Fruit fly (Drosophila melanogaster) whole organism, embryonic: ENCODE results near the gene Cyp28c1.

Experiments used
- Awh ChIP-seq: fragments of 200-800 bp; sonication (Bioruptor generic); IDR thresholded peaks from 2 replicates; pipeline ENCODE4, ENCODE4 v1.3.6; 2022; ENCODE audit warnings: missing biosample characterization, missing genetic modification characterization
- Blimp-1 ChIP-seq: fragments of 200-800 bp; sonication (Bioruptor generic); optimal IDR thresholded peaks from 3 replicates; lab custom pipeline; 2018; ENCODE audit warnings: missing biosample characterization, missing genetic modification characterization, mild to moderate bottlenecking, moderate library complexity, missing genetic modification reagents
- Bteb2 ChIP-seq: fragments of 200-800 bp; sonication (Bioruptor generic); optimal IDR thresholded peaks from 2 replicates; lab custom pipeline; 2016; ENCODE audit warnings: missing biosample characterization, missing genetic modification characterization
- CG12155 ChIP-seq: fragments of 200-800 bp; sonication (Bioruptor generic); optimal IDR thresholded peaks from 3 replicates; lab custom pipeline; 2016; ENCODE audit warnings: missing biosample characterization, missing genetic modification characterization
- CG13123 ChIP-seq: fragments of 200-800 bp; sonication (Bioruptor generic); optimal IDR thresholded peaks from 2 replicates; lab custom pipeline; 2016; ENCODE audit warnings: missing biosample characterization, missing genetic modification characterization
- CG13424 ChIP-seq: fragments of 200-800 bp; sonication (Bioruptor generic); optimal IDR thresholded peaks from 2 replicates; lab custom pipeline; 2019; ENCODE audit warnings: missing biosample characterization, mild to moderate bottlenecking, missing genetic modification characterization, moderate library complexity
- CG14050 ChIP-seq: fragments of 200-800 bp; sonication (Bioruptor generic); IDR thresholded peaks from 3 replicates; pipeline ENCODE4 v1.3.6; 2022; ENCODE audit warnings: missing biosample characterization, missing genetic modification characterization
- CG16863 ChIP-seq: fragments of 200-800 bp; sonication (Bioruptor generic); optimal IDR thresholded peaks from 3 replicates; lab custom pipeline; 2016; ENCODE audit warnings: missing biosample characterization, missing genetic modification characterization
- CG17568 ChIP-seq: fragments of 200-800 bp; sonication (Bioruptor generic); optimal IDR thresholded peaks from 2 replicates; lab custom pipeline; 2018; ENCODE audit warnings: missing biosample characterization, mild to moderate bottlenecking, missing genetic modification characterization, moderate library complexity
- CG17912 ChIP-seq: fragments of 200-800 bp; sonication (Bioruptor generic); optimal IDR thresholded peaks from 2 replicates; lab custom pipeline; 2018; ENCODE audit warnings: missing biosample characterization, mild to moderate bottlenecking, missing genetic modification characterization
- CG18262 ChIP-seq: fragments of 200-800 bp; optimal IDR thresholded peaks from 3 replicates; lab custom pipeline; 2019; ENCODE audit warnings: missing biosample characterization, mild to moderate bottlenecking, missing genetic modification characterization, moderate library complexity
- CG18599 ChIP-seq: fragments of 200-800 bp; sonication (Bioruptor generic); optimal IDR thresholded peaks from 3 replicates; lab custom pipeline; 2017; ENCODE audit warnings: missing biosample characterization, missing genetic modification characterization, mild to moderate bottlenecking, moderate library complexity, missing genetic modification reagents
- CG2116 ChIP-seq: fragments of 200-800 bp; sonication (Bioruptor generic); optimal IDR thresholded peaks from 3 replicates; lab custom pipeline; 2018; ENCODE audit warnings: missing biosample characterization, mild to moderate bottlenecking, missing genetic modification characterization
- CG30020 ChIP-seq: fragments of 200-800 bp; optimal IDR thresholded peaks from 2 replicates; lab custom pipeline; 2019; ENCODE audit warnings: missing biosample characterization, mild to moderate bottlenecking, missing genetic modification characterization, moderate library complexity
- CG3838 ChIP-seq: fragments of 200-800 bp; sonication (Bioruptor generic); optimal IDR thresholded peaks from 3 replicates; lab custom pipeline; 2016; ENCODE audit warnings: missing biosample characterization, missing genetic modification characterization
- CG43689 ChIP-seq: fragments of 200-800 bp; sonication (Bioruptor generic); IDR thresholded peaks from 2 replicates; pipeline ENCODE4 v1.3.6; 2022; ENCODE audit warnings: missing biosample characterization, missing genetic modification characterization
- CG6854 ChIP-seq: fragments of 200-800 bp; sonication (Bioruptor generic); optimal IDR thresholded peaks from 3 replicates; lab custom pipeline; 2017; ENCODE audit warnings: missing biosample characterization, mild to moderate bottlenecking, missing genetic modification characterization
- CG8089 ChIP-seq: fragments of 200-800 bp; sonication (Bioruptor generic); optimal IDR thresholded peaks from 3 replicates; lab custom pipeline; 2016; ENCODE audit warnings: missing biosample characterization, missing genetic modification characterization
- CG8359 ChIP-seq: fragments of 200-800 bp; sonication (Bioruptor generic); optimal IDR thresholded peaks from 2 replicates; lab custom pipeline; 2017; ENCODE audit warnings: missing biosample characterization, mild to moderate bottlenecking, missing genetic modification characterization, borderline replicate concordance
- CG9727 ChIP-seq: fragments of 200-800 bp; sonication (Bioruptor generic); optimal IDR thresholded peaks from 3 replicates; lab custom pipeline; 2017; ENCODE audit warnings: missing biosample characterization, mild to moderate bottlenecking, missing genetic modification characterization
- HmgZ ChIP-seq: fragments of 200-800 bp; sonication (Bioruptor generic); optimal IDR thresholded peaks from 2 replicates; lab custom pipeline; 2018; ENCODE audit warnings: missing biosample characterization, mild to moderate bottlenecking, missing genetic modification characterization
- Hsf ChIP-seq: fragments of 200-800 bp; sonication (Bioruptor generic); optimal IDR thresholded peaks from 3 replicates; lab custom pipeline; 2016; ENCODE audit warnings: missing biosample characterization, missing genetic modification characterization
- Nf-YA ChIP-seq: fragments of 200-800 bp; sonication (Bioruptor generic); IDR thresholded peaks from 2 replicates; pipeline ENCODE4 v1.3.6; 2022; ENCODE audit warnings: missing biosample characterization, missing genetic modification characterization
- Ptx1 ChIP-seq: fragments of 200-800 bp; sonication (Bioruptor generic); IDR thresholded peaks from 2 replicates; pipeline ENCODE4 v1.3.6; 2022; ENCODE audit warnings: missing biosample characterization, missing genetic modification characterization
- Side ChIP-seq: fragments of 200-800 bp; sonication (Bioruptor generic); optimal IDR thresholded peaks from 2 replicates; lab custom pipeline; 2016; ENCODE audit warnings: missing biosample characterization, missing genetic modification characterization
- ap ChIP-seq: fragments of 200-800 bp; sonication (Bioruptor generic); IDR thresholded peaks from 2 replicates; pipeline ENCODE4 v1.3.6; 2022; ENCODE audit warnings: missing biosample characterization, missing genetic modification characterization
- bab2 ChIP-seq: fragments of 200-800 bp; sonication (Bioruptor generic); optimal IDR thresholded peaks from 2 replicates; lab custom pipeline; 2016; ENCODE audit warnings: missing biosample characterization, missing genetic modification characterization
- bcd ChIP-seq: fragments of 200-800 bp; sonication (Bioruptor generic); optimal IDR thresholded peaks from 2 replicates; lab custom pipeline; 2017; ENCODE audit warnings: missing biosample characterization, mild to moderate bottlenecking, missing genetic modification characterization
- chif ChIP-seq, 2 experiments: fragments of 200-800 bp; sonication (Bioruptor generic); optimal IDR thresholded peaks; 3 replicates each; lab custom pipeline; 2016; ENCODE audit warnings: missing biosample characterization in 2 of 2, missing genetic modification characterization in 2 of 2
- emc ChIP-seq: fragments of 200-800 bp; sonication (Bioruptor generic); optimal IDR thresholded peaks from 2 replicates; lab custom pipeline; 2016; ENCODE audit warnings: missing biosample characterization, missing genetic modification characterization
- gem ChIP-seq: fragments of 200-800 bp; sonication (Bioruptor generic); optimal IDR thresholded peaks from 2 replicates; lab custom pipeline; 2019; ENCODE audit warnings: missing biosample characterization, mild to moderate bottlenecking, missing genetic modification characterization, moderate library complexity
- hkb ChIP-seq, 2 experiments: fragments of 200-800 bp in 1 of 2; fragments of >200 bp in 1 of 2; sonication (Bioruptor generic) in 1 of 2; IDR thresholded peaks in 1 of 2; optimal IDR thresholded peaks in 1 of 2; 2 replicates each; pipeline versions ENCODE4 v1.3.6 to Lab custom; 2017 to 2022; ENCODE audit warnings: missing biosample characterization in 1 of 2, missing genetic modification characterization in 1 of 2
- ind ChIP-seq: fragments of 200-800 bp; sonication (Bioruptor generic); optimal IDR thresholded peaks from 3 replicates; lab custom pipeline; 2016; ENCODE audit warnings: missing biosample characterization, missing genetic modification characterization
- kah ChIP-seq: fragments of 200-800 bp; sonication (Bioruptor generic); optimal IDR thresholded peaks from 2 replicates; lab custom pipeline; 2018; ENCODE audit warnings: missing biosample characterization, mild to moderate bottlenecking, missing genetic modification characterization
- nom ChIP-seq: fragments of 200-800 bp; sonication (Bioruptor generic); optimal IDR thresholded peaks from 2 replicates; lab custom pipeline; 2017; ENCODE audit warnings: missing biosample characterization, missing genetic modification characterization, mild to moderate bottlenecking, moderate library complexity, missing genetic modification reagents
- odd ChIP-seq: fragments of 200-800 bp; sonication (Bioruptor generic); optimal IDR thresholded peaks from 2 replicates; lab custom pipeline; 2017; ENCODE audit warnings: missing biosample characterization, mild to moderate bottlenecking, missing genetic modification characterization
- phol ChIP-seq: fragments of 200-800 bp; sonication (Bioruptor generic); optimal IDR thresholded peaks from 3 replicates; lab custom pipeline; 2018; ENCODE audit warnings: missing biosample characterization, mild to moderate bottlenecking, missing genetic modification characterization, moderate library complexity
- repo ChIP-seq: fragments of 200-800 bp; sonication (Bioruptor generic); optimal IDR thresholded peaks from 2 replicates; lab custom pipeline; 2016; ENCODE audit warnings: missing biosample characterization, missing genetic modification characterization
- row ChIP-seq: fragments of 200-800 bp; sonication (Bioruptor generic); IDR thresholded peaks from 3 replicates; pipeline ENCODE4 v1.3.6; 2022; ENCODE audit warnings: missing biosample characterization, missing genetic modification characterization
- schlank ChIP-seq: fragments of 200-800 bp; sonication (Bioruptor generic); optimal IDR thresholded peaks from 2 replicates; lab custom pipeline; 2018; ENCODE audit warnings: missing biosample characterization, mild to moderate bottlenecking, missing genetic modification characterization
- seq ChIP-seq: fragments of 200-800 bp; sonication (Bioruptor generic); IDR thresholded peaks from 2 replicates; pipeline ENCODE4 v1.3.6; 2022; ENCODE audit warnings: missing biosample characterization, missing genetic modification characterization
- shn ChIP-seq: fragments of 200-800 bp; sonication (Bioruptor generic); optimal IDR thresholded peaks from 3 replicates; lab custom pipeline; 2016; ENCODE audit warnings: missing biosample characterization, missing genetic modification characterization
- slp2 ChIP-seq: fragments of 200-800 bp; sonication (Bioruptor generic); optimal IDR thresholded peaks from 2 replicates; lab custom pipeline; 2016; ENCODE audit warnings: missing biosample characterization, missing genetic modification characterization
- sna ChIP-seq: fragments of 200-800 bp; sonication (Bioruptor generic); IDR thresholded peaks from 2 replicates; pipeline ENCODE4 v1.3.6; 2022; ENCODE audit warnings: missing biosample characterization, missing genetic modification characterization; ENCODE audit not compliant: partially characterized antibody
- sr ChIP-seq: fragments of 200-800 bp; sonication (Bioruptor generic); IDR thresholded peaks from 3 replicates; pipeline ENCODE4 v1.3.6; 2022; ENCODE audit warnings: missing biosample characterization, missing genetic modification characterization
- tap ChIP-seq: fragments of 200-800 bp; optimal IDR thresholded peaks from 3 replicates; lab custom pipeline; 2019; ENCODE audit warnings: missing biosample characterization, mild to moderate bottlenecking, missing genetic modification characterization, moderate library complexity
- tll ChIP-seq, 2 experiments: fragments of 200-800 bp in 1 of 2; fragments of >200 bp in 1 of 2; sonication (Bioruptor generic) in 1 of 2; optimal IDR thresholded peaks; 2 replicates each; lab custom pipeline; 2017 to 2019; ENCODE audit warnings: missing biosample characterization in 2 of 2, missing genetic modification characterization in 2 of 2, mild to moderate bottlenecking in 1 of 2, moderate library complexity in 1 of 2
- trem ChIP-seq: fragments of 200-800 bp; optimal IDR thresholded peaks from 3 replicates; lab custom pipeline; 2019; ENCODE audit warnings: missing biosample characterization, mild to moderate bottlenecking, missing genetic modification characterization, moderate library complexity
- vfl ChIP-seq: fragments of 200-800 bp; sonication (Bioruptor generic); optimal IDR thresholded peaks from 2 replicates; lab custom pipeline; 2016; ENCODE audit warnings: missing biosample characterization, missing genetic modification characterization

The Cyp28c1 gene

DNA sequence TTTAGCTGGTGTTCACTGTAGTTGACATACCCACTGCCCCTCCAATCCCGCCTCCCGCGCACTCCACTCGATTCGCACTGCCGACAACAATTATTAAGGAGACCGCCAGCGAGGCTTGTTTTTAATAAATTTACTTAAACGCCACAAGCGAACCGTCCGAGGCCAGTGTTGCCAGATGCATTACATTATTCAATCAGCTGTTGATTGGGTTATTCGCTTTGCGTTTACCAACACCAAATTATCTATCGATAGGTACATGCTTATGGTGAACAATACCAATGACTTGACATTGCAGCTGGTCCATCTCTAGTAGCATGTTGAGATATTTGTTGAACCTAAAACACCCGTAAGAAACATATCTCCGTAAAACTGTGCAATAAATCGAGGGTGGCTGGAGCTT lies 47.6 kb downstream of the Cyp28c1 start, which contains the start of the genes CG10353 and SelG (continued):
- TF ChIP-seq Hsf (GFP tag; lab: Kevin White, UChicago) (peak; percentile 22), slp2 (GFP tag; lab: Kevin White, UChicago) (no peak), hkb (optimal IDR thresholded peaks at IDR 0.05; lab: Kevin White, UChicago) (no peak), hkb (GFP tag; IDR thresholded peaks at IDR 0.05; lab: Robert Waterston, UW) (no peak), CG12155 (GFP tag; lab: Kevin White, UChicago) (peak; percentile 33), gem (tag; lab: Kevin White, UChicago) (peak; percentile 11), CG6854 (no peak), CG9727 (GFP tag; lab: Kevin White, UChicago) (no peak), CG14050 (no peak), vfl (GFP tag; lab: Kevin White, UChicago) (peak; percentile 49), shn (no peak), CG17912 (GFP tag; lab: Kevin White, UChicago) (no peak), Blimp-1 (GFP tag; lab: Kevin White, UChicago) (no peak), Bteb2 (peak; percentile 41), CG30020 (peak; percentile 28), CG8089 (GFP tag; lab: Kevin White, UChicago) (no peak), sr (GFP tag; lab: Robert Waterston, UW) (no peak), CG18599 (GFP tag; lab: Kevin White, UChicago) (peak; percentile 26), seq (GFP tag; lab: Robert Waterston, UW) (no peak), CG43689 (GFP tag; lab: Robert Waterston, UW) (no peak), schlank (tag; lab: Kevin White, UChicago) (no peak), tap (no peak), tll (GFP tag; optimal IDR thresholded peaks at IDR 0.05; lab: Kevin White, UChicago) (peak in 1 of 2 experiments; percentile 36), bcd (GFP tag; lab: Kevin White, UChicago) (peak; percentile 26), CG8359 (GFP tag; lab: Kevin White, UChicago) (no peak), Ptx1 (GFP tag; lab: Robert Waterston, UW) (no peak), phol (tag; lab: Kevin White, UChicago) (peak; percentile 27), chif (GFP tag; optimal IDR thresholded peaks at IDR 0.05; lab: Kevin White, UChicago) (peak; percentile 18 to 26), CG16863 (peak; percentile 10), trem (peak; percentile 58), CG3838 (GFP tag; lab: Kevin White, UChicago) (no peak), emc (GFP tag; lab: Kevin White, UChicago) (no peak), odd (GFP tag; lab: Kevin White, UChicago) (no peak), row (GFP tag; lab: Robert Waterston, UW) (peak; percentile 58), kah (no peak), ap (no peak), Nf-YA (no peak), Side (GFP tag; lab: Kevin White, UChicago) (peak; percentile 29), CG2116 (GFP tag; lab: Kevin White, UChicago) (peak; percentile 63), CG18262 (tag; lab: Kevin White, UChicago) (peak; percentile 18), ind (GFP tag; lab: Kevin White, UChicago) (peak; percentile 34), nom (GFP tag; lab: Kevin White, UChicago) (no peak), Awh (no peak), CG13123 (GFP tag; lab: Kevin White, UChicago) (no peak), bab2 (GFP tag; lab: Kevin White, UChicago) (peak; percentile 37), CG17568 (GFP tag; lab: Kevin White, UChicago) (no peak), HmgZ (tag; lab: Kevin White, UChicago) (peak; percentile 69), CG13424 (tag; lab: Kevin White, UChicago) (peak; percentile 13), repo (GFP tag; lab: Kevin White, UChicago) (peak; percentile 38), sna (GFP tag; lab: Robert Waterston, UW) (peak; percentile 76)
